Worm (Caenorhabditis elegans): ENCODE results near the gene F58E6.4.

Gene F58E6.4

DNA sequence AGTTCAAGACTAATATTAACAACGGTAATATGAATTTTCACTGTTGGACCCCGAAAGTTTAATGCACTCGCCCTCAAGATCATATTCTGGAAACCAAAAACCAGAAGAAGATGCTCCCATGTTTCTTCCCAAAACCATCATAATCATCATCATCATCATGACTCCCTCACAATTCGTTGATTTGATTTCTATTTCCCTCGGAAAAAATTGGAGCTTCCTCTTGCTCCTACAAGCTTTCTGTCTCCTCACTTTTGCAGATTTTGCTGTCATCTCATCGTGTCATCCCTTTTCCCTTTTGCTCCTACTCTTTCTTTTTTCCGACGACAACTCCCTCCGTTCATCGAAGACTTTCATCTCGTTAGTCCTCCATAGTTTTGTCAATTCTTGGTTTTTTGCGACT lies 21.8 kb upstream of the F58E6.4 start, which contains the start of gene F46B6.2:
TSS of gene F46B6.2 (plus strand) at position 316 of the 400 bp plus-strand sequence.
- TF ChIP-seq ceh-28 (tag; optimal IDR thresholded peaks at IDR 0.05), result no peak
- TF ChIP-seq nhr-11 (tag; optimal IDR thresholded peaks at IDR 0.05), result no peak
- no peak for TF ChIP-seq nhr-12 (tag; optimal IDR thresholded peaks at IDR 0.05)

ce11 chrV:9771311-9771710 lies 21.1 kb upstream of the F58E6.4 start:
- TF ChIP-seq unc-39 (tag; optimal IDR thresholded peaks at IDR 0.05) (no peak), nhr-25 (tag; optimal IDR thresholded peaks at IDR 0.05) (no peak), ama-1 (optimal IDR thresholded peaks at IDR 0.05) (no peak), pqm-1 (tag; optimal IDR thresholded peaks at IDR 0.05) (no peak), sea-2 (GFP tag; optimal IDR thresholded peaks at IDR 0.05) (no peak), nhr-237 (tag; optimal IDR thresholded peaks at IDR 0.05) (no peak), pha-4 (tag; optimal IDR thresholded peaks at IDR 0.05) (no peak), lsy-12 (tag; optimal IDR thresholded peaks at IDR 0.05) (no peak), nhr-76 (tag; optimal IDR thresholded peaks at IDR 0.05) (no peak), nhr-67 (tag; optimal IDR thresholded peaks at IDR 0.05) (no peak), unc-62 (GFP tag; optimal IDR thresholded peaks at IDR 0.05) (no peak), fkh-2 (tag; optimal IDR thresholded peaks at IDR 0.05) (no peak)

DNA sequence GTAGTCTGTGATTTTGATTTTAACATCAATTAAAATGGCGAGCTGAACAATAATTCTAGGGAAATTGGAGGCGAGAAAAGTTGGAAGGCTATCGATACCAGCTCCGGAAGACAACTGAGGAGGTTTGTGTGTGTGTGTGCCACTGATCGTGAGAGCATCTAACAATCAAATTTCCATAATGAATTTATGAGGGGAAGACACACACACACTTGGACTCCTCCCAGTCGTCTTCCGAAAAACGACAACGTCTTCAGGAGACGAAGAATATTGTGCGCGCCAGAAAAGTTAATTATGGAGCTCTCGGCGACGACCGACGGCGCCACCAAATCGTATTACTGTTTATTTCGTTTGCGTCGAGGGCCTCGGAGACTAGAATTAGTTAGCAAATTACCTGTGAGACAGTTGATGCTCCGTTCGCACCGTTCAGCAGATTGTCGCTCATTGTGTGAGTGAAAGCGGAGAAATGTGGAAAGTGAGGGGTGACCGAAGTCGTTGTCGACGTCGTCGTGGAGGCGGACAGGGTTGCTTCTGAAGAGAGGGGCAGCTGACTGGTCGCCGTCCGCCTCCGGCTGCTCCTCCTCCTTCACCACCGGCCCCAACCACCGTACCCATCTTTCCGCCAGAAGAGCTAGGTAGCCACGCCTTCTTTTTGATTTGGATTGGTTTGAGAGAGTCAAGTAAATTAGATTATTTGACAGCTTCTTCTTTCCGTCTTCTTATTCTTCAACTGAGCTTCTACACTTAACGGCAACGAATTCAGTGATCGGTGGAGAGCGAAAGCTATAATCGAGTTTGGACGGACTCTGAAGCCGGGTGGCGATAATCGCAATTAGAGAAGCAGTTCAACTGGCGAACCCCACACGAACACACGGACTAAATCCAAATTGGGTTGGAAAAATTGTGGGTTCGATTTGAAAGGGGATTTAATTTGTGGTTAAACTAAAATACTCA lies 18.9 kb upstream of the F58E6.4 start, which contains the start of gene unc-42:
TSS of gene unc-42 (minus strand) at position 564 of the 951 bp plus-strand sequence.
- TF ChIP-seq nfya-1 (tag; optimal IDR thresholded peaks at IDR 0.05; ENCODE audit: insufficient read depth) (peak; percentile 61), nhr-25 (tag; optimal IDR thresholded peaks at IDR 0.05) (no peak), fkh-10 (GFP tag; optimal IDR thresholded peaks at IDR 0.05) (peak; percentile 56), lin-15B (tag; optimal IDR thresholded peaks at IDR 0.05) (no peak)

DNA sequence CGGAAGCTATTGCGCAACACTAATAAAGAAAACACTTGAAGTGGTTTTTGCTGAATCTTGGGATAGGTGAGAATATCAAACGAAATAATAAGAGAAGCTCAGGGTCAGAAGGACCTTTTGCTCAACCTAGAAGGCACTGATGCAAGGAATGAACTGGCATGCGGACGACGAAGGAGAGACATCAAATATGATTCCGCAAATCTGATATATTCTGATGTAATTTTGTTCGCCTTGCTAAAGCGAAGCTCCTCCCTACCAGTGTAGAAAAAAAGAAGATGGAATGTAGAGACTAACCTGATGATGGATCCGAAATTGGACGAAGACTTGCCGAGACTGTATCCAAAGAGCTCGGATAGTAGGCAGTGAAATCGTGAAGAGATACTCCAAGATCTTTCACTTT lies 17.7 kb upstream of the F58E6.4 start:
- no peak for TF ChIP-seq lsy-12 (tag; optimal IDR thresholded peaks at IDR 0.05)
- peak; percentile 24 for TF ChIP-seq fkh-10 (GFP tag; optimal IDR thresholded peaks at IDR 0.05)

- peak; percentile 64 for TF ChIP-seq nfya-1 (tag; optimal IDR thresholded peaks at IDR 0.05; ENCODE audit: insufficient read depth)
- no peak for TF ChIP-seq nhr-12 (tag; optimal IDR thresholded peaks at IDR 0.05)
- TF ChIP-seq fkh-10 (GFP tag; optimal IDR thresholded peaks at IDR 0.05), result peak; percentile 99
Observed at ce11 chrV:9765622-9766021, 15.4 kb upstream of the F58E6.4 start.

DNA sequence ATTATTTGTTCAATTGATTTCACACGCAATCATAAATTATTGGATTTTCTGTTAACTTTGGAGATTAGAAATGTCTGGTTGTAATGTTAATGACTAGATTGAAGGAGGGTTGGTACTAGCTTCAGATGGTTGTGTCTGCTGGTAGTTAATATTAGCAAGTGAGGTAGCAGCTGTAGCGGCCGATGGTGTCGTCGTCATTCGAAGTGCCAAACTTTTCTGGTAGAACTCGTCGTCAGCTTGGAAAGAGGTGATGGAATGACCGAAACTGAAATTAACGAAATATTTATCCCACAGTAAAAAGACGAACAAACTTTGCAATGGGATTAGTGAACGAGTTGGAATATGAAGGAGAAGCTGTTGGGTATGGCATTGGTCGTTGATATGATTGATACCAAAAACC lies 14.3 kb upstream of the F58E6.4 start:
- TF ChIP-seq fkh-10 (GFP tag; optimal IDR thresholded peaks at IDR 0.05) (no peak), pqm-1 (tag; optimal IDR thresholded peaks at IDR 0.05) (no peak), hmg-11 (tag; optimal IDR thresholded peaks at IDR 0.05) (no peak), unc-39 (tag; optimal IDR thresholded peaks at IDR 0.05) (no peak), nhr-12 (tag; optimal IDR thresholded peaks at IDR 0.05) (no peak), egl-5 (tag; optimal IDR thresholded peaks at IDR 0.05) (no peak), jun-1 (tag; optimal IDR thresholded peaks at IDR 0.05) (no peak), eor-1 (tag; optimal IDR thresholded peaks at IDR 0.05) (no peak), pha-4 (tag; optimal IDR thresholded peaks at IDR 0.05) (no peak), ztf-4 (tag; optimal IDR thresholded peaks at IDR 0.05) (no peak), ztf-11 (tag; optimal IDR thresholded peaks at IDR 0.05) (no peak), mml-1 (tag; optimal IDR thresholded peaks at IDR 0.05) (no peak), nhr-43 (tag; optimal IDR thresholded peaks at IDR 0.05; ENCODE audit: poor library complexity, severe bottlenecking) (no peak), R02D3.7 (tag; optimal IDR thresholded peaks at IDR 0.05) (no peak), egl-27 (tag; optimal IDR thresholded peaks at IDR 0.05) (no peak), lin-39 (tag; optimal IDR thresholded peaks at IDR 0.05) (no peak), zag-1 (tag; optimal IDR thresholded peaks at IDR 0.05) (no peak), unc-62 (GFP tag; optimal IDR thresholded peaks at IDR 0.05) (no peak), elt-2 (tag; optimal IDR thresholded peaks at IDR 0.05) (no peak)

All from whole organism, L3 larva.